Worm (Caenorhabditis elegans) whole organism, L4/young adult: ENCODE data around the gene eff-1.

ENCODE experiments used
- W03F9.2 ChIP-seq: fragments of 150-350 bp; optimal IDR thresholded peaks from 2 replicates; lab custom pipeline; 2014; ENCODE audit warnings: missing biosample characterization, missing genetic modification characterization
- dao-5 ChIP-seq: sonication (generic microtip); optimal IDR thresholded peaks from 2 replicates; lab custom pipeline; 2016; ENCODE audit warnings: missing genotype, missing genetic modification characterization, moderate library complexity, missing compliant biosample characterization
- him-1 ChIP-seq: sonication (generic microtip); optimal IDR thresholded peaks from 2 replicates; lab custom pipeline; 2016; ENCODE audit warnings: missing genotype, missing genetic modification reagents, missing genetic modification characterization, missing compliant biosample characterization

eff-1 gene

DNA sequence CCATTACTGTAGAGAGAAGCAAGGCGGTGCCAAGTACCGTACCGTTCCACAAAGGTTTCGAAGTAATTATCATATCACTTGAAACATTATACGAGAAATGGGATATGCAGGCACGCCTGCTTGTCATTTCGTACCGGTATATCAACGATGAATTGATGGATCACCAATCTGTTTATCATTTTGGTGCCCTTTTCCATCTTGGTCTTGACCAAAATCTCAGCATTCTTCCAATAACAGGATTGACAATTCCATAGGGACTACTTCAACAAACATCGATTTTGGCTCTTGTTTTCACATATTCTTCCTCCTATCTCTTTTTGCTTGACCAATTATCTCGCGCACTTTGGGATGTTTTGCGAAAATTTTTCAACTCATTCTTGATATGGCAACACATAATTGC lies 7.4 kb upstream of the eff-1 start:
- no peak for TF ChIP-seq dao-5 (tag; lab: Kevin White, UChicago)
- no peak for TF ChIP-seq W03F9.2
- no peak for TF ChIP-seq him-1

DNA sequence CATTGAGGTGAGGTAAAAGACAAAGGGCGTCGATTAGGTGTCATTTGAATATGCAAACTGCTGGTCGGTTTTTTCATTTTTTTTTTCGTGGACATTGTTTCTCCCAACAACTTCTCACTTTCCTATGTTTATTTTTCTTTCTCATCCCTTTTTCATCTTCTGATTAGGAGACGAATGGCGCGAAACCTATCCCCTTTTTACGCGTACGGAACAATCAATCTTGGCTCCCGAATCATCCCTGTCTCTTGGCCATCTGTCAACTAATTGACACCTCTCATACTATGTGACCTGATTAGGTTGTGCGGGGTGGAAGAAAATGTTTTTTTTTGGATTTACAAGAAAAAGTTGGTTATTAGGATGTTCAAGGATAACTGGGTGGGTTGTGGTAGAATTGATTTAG lies 1.7 kb upstream of the eff-1 start:
- TF ChIP-seq dao-5 (tag; lab: Kevin White, UChicago) (no peak), him-1 (no peak), W03F9.2 (no peak)

DNA sequence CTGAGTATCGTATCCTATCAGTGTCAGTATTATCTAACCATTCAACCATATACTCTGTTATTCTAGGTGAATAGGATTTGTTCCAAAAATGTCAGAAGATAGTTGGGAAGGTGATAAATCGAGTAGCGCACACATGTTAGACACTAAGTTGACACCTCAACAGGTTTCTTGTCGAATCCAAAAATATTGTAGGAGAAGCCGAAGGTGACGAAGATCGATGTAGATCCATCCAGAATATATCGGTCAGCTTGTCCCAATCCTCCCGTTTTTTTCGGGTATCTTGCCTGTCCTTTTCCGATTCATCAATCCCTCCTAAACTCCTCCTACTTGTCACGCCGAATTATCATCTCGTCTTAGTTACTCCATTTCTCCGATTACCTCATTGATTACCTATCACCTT lies 871 bp upstream of the eff-1 start:
- TF ChIP-seq dao-5 (tag; lab: Kevin White, UChicago): no peak
- no peak for TF ChIP-seq him-1
- TF ChIP-seq W03F9.2: no peak

DNA sequence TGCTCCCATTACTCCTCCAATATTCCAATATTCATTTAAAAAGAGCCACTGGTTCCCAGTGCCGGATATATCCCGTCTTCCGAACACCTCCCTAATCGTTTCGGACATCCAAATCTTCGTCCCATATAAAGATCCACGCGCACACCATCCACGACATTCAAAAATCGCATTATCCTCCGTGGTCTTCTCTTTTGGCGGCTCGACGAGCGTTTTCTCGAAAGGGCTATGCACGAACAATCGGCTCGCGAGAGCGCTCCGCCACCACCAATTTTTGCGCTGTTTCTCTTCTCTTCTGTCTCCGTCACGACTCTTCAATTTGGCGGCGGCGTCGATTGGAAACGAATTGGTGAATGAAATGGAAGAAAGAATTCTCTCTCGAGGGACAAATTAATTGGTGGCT lies 6.8 kb downstream of the eff-1 start:
- TF ChIP-seq him-1 (no peak), dao-5 (tag; lab: Kevin White, UChicago) (no peak), W03F9.2 (no peak)

DNA sequence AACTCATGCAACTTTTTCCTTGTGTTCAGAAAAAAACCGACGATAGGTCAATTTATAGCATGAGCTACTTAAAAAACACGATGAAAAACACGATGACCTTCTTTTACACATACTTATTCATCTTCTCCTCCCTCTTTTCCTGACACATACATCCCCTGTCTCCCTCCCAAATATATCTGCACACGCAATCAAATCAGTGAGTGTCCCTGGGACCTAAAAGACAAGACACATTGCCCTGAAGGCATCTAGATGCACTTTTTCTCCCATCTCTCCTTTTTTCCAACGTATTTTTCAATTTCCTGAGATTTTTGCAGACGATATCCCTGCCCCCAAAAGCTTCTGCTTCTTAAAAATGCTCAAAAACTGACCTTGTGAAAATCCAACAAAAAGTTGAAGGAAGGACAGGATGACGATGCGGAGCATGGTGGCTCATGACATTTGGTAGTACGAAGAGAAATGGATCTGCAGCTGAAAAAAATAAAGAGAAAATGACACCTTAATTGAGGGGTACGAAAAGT lies 7.8 kb downstream of the eff-1 start, which contains the start of gene C26D10.6:
Gene C26D10.6, minus strand, starts transcription at position 468 of the 518 bp plus-strand sequence.
- TF ChIP-seq him-1 (no peak), W03F9.2 (no peak), dao-5 (tag; lab: Kevin White, UChicago) (no peak)

DNA sequence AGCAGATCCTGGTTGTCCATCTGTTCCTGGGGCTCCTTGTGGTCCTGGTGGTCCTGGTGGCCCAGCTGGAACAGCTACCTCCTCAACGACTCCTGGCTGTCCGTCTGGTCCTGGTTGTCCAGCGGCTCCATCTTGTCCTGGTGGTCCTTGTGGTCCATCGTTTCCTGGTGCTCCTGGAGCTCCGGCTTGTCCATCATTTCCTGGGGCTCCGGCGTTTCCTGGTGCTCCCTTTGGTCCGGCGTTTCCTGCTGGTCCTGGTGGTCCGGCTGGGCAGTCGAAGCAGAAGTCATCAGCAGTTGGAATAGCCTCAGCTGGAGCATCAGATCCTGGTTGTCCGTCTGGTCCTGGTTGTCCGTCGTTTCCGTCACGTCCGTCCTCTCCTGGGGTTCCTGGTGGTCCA lies 12.0 kb downstream of the eff-1 start:
- TF ChIP-seq W03F9.2 (no peak), him-1 (no peak), dao-5 (tag; lab: Kevin White, UChicago) (no peak)

DNA sequence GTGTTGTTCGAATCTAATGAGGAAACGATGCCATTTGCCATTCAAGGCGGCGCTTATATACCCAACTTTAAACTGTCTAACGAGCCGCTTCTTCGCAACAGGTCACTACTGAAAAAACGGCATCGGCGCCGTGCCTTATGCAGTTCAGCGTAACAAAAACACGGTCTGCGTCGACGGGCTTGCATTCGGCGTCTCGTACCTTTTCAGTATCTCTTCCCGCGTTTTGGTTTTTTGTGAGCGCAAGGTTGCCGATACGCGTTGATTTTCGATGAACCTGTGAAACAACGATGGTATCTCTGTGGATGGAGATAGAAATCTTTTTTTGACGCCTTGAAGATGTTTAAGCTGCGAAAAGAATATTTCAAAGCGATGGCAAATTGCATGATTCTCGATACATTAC lies 12.9 kb downstream of the eff-1 start, which contains the start of gene col-77:
Gene col-77, minus strand, starts transcription at position 32 of the 400 bp plus-strand sequence.
- no peak for TF ChIP-seq dao-5 (tag; lab: Kevin White, UChicago)
- TF ChIP-seq him-1: no peak
- TF ChIP-seq W03F9.2: no peak

DNA sequence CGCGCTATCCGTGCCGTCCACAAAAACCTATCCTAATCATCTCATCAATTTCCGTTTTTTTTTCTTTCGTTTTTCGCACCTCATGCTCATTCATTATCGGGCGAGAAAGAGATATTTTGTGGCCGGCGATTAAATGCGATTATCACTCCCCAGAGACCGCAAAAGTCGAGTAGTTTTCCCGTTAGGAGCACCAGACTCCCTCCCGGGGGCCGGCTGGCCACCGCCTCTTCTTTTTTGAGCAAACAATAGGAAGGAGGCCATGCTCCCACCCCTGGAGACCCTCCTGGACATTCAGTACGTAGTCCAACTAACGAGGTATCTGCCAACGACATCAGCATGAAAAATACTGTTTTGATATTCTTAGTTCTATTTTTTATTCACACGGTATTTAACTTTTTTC lies 14.0 kb downstream of the eff-1 start, which contains the start of gene M195.2:
Gene M195.2, plus strand, starts transcription at position 301 of the 400 bp plus-strand sequence.
- TF ChIP-seq him-1: no peak
- TF ChIP-seq dao-5 (tag; lab: Kevin White, UChicago): no peak
- TF ChIP-seq W03F9.2: no peak

DNA sequence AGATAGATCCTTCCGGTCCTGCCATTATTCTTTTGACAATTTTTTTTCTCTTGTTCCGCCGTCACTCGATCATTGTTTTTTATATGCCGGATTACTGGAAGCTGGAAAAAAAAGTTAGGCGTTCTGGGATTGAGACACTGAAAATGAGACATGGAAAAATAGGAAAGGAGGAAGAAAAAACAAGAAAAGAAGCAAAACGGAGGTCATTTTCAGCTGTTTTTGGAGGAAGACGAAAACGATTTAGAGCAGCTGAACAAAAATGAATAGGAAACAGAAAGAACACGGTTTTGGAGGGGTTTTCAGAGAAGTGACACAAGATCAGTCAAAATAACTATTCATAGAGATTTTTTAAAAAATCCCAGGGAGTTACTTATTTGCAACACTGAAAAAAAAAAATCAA lies 22.6 kb downstream of the eff-1 start, which contains the start of gene amt-3:
Gene amt-3, minus strand, starts transcription at position 101 of the 400 bp plus-strand sequence.
- no peak for TF ChIP-seq dao-5 (tag; lab: Kevin White, UChicago)
- no peak for TF ChIP-seq W03F9.2
- TF ChIP-seq him-1: no peak

DNA sequence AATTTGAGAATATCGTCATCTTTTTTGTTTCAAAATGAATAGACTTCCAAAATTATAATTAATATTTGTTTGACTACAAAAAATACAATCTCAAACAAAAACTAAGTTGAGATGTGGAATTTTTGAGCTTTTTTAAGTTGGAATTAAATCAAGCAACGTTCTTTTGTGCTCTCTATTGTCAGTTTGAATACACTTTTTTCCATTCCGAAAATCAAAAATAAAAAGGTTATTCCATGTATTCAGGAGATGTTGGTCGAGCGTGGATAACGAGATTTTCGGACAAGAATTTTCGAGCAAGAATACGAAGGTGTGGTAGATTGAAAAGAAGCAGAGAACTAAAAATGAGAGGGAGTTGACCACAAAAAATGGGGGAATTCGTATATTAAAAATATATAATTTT lies 23.7 kb downstream of the eff-1 start:
- no peak for TF ChIP-seq him-1
- no peak for TF ChIP-seq W03F9.2
- no peak for TF ChIP-seq dao-5 (tag; lab: Kevin White, UChicago)

DNA sequence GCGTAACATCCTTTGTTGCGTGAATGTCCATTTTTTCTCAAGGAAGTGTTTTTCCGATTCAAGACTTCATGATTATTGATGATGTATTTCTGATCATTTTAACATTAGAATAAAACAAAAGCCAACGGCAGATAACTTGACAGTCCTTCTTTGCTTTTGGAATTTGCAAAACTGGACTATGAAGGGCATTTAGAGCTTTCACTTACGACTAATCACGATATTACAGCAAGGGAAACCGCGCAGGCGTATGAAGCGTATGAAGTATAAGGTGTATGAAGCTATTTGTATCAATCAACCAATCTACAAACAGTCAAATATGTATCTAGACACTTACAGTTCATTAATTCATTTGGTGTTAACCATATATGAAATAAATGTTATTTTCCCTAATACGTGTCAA lies 31.2 kb downstream of the eff-1 start:
- no peak for TF ChIP-seq dao-5 (tag; lab: Kevin White, UChicago)
- TF ChIP-seq W03F9.2: no peak
- TF ChIP-seq him-1: no peak

DNA sequence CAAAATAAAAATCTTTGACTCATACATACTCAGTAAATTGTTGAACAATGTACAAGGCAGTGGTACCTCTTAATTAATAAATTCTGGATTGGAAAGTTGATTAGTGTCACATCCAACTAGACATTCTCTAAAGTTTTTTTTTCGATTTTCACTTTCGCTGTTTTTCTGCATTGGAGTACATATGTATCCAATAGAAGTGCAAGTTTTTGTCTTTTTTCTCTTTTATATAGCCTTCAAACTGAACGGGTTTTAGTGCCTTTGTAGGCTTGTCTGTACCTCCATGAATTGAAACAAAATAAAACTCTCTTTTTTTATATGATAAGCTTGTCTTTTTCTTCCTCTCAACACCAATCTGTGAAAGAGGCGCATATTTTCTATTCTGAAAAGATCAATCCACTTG lies 33.7 kb downstream of the eff-1 start:
- TF ChIP-seq W03F9.2: no peak
- no peak for TF ChIP-seq dao-5 (tag; lab: Kevin White, UChicago)
- no peak for TF ChIP-seq him-1

DNA sequence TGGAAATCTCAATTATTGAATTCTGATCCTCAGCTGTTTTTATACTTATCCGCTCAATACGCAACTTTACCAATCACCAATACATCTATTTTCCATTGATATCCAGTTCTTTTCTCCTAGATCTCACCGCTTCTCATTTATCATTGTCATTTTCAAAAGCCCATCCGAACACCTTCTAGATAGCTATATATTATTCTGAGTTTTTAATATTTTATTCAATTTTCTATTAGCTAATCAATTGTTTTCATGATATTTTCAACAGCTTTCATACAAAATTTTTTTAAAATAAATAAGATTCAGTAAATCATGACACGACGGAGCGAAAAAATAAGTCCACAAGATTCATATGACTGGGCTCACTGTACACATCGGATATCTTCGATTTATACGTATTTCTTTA lies 34.7 kb downstream of the eff-1 start, which contains the start of gene F49E12.12:
Gene F49E12.12, plus strand, starts transcription at position 301 of the 400 bp plus-strand sequence.
- no peak for TF ChIP-seq dao-5 (tag; lab: Kevin White, UChicago)
- TF ChIP-seq W03F9.2: no peak
- TF ChIP-seq him-1: no peak

DNA sequence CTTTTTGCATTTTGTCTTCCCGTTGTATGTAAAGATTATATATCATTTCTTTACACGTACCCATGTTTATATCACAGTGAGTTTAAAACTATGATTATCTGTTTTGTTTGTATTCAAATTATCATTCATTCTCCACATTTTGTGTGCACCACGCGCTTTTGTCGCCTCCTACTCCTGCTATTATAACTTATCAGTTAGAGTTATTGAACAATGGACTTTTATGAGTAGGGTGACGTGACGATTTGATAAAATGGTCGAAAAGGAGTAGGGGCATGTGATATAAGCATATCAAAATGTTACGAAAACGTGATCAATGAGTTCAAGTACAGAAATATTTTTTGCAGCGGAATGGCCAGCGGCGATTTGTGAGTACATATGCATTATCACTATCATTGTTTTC lies 36.4 kb downstream of the eff-1 start:
- TF ChIP-seq him-1 (no peak), dao-5 (tag; lab: Kevin White, UChicago) (no peak), W03F9.2 (no peak)

DNA sequence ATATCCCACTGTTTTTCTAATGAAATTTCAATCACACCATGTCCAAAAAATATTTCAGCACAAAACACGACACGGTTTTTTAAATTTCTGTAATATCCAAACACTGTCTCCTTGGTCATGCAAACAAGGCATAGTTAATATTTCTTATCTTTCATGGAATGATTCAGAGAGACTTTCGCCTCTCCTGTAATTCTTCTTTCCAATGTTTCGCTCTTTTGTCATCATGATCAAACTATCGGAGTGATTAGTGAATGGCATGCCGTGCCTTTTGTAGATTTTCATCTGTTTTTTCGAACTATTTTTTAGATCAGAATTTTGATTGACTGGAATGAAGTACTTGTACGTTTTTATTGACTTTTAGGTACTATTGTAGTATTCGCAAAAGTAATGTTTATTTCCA lies 37.9 kb downstream of the eff-1 start:
- TF ChIP-seq dao-5 (tag; lab: Kevin White, UChicago): no peak
- TF ChIP-seq W03F9.2: no peak
- no peak for TF ChIP-seq him-1

DNA sequence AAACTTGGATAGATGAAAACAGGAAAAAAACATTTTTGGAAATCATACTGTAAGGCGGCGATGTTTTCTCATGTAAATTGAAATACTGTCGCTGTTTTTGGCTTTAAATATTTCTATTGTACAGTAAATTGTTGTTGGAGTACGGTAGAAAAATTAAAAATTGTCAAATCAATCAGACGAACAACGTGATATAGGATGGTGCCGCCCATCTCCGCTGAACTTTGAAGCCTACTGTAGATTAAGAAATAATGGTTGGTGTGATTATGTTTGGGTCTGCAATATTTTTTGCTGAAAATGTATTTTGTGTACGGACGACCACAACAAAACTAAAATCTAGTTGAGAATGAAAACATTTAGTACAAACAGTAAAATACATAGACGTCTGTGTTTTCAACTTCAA lies 39.1 kb downstream of the eff-1 start:
- TF ChIP-seq W03F9.2: no peak
